Worm (Caenorhabditis elegans): Measurements from ENCODE around the gene F47D12.6.
A peak's percentile ranks its signal among the peaks of the same experiment; 100 is the strongest.

Gene F47D12.6

ce11 chrIII:6289366-6289765 is 2.3 kb upstream of the F47D12.6 start (continued):
- peak; percentile 10 for TF ChIP-seq blmp-1 (tag; optimal IDR thresholded peaks at IDR 0.05)
- TF ChIP-seq tbx-2 (tag; optimal IDR thresholded peaks at IDR 0.05) = no peak

ce11 chrIII:6285890-6286289 is 1.2 kb downstream of the F47D12.6 start, which contains the start of gene gadr-3:
Gene gadr-3, minus strand, starts transcription at chrIII:6285990.
- TF ChIP-seq efl-1 (optimal IDR thresholded peaks at IDR 0.05) (no peak), efl-1 (GFP tag; optimal IDR thresholded peaks at IDR 0.05 in 1 of 2) (peak in 1 of 2 experiments; percentile 39), ztf-4 (tag; optimal IDR thresholded peaks at IDR 0.05) (no peak)

- TF ChIP-seq hlh-4 (tag; optimal IDR thresholded peaks at IDR 0.05) = no peak
- no peak for TF ChIP-seq efl-1 (optimal IDR thresholded peaks at IDR 0.05)
- peak in 1 of 2 experiments; percentile 46 for TF ChIP-seq efl-1 (GFP tag; optimal IDR thresholded peaks at IDR 0.05 in 1 of 2)
These were observed 4.1 kb downstream of the F47D12.6 start for ce11 chrIII:6283024-6283423.

- TF ChIP-seq nhr-28 (tag; optimal IDR thresholded peaks at IDR 0.05) = no peak
- TF ChIP-seq sup-37 (GFP tag; optimal IDR thresholded peaks at IDR 0.05) = peak; percentile 46
- peak in 1 of 2 experiments; percentile 81 for TF ChIP-seq egl-27 (tag; optimal IDR thresholded peaks at IDR 0.05)
- TF ChIP-seq zip-4 (GFP tag; optimal IDR thresholded peaks at IDR 0.05) = peak; percentile 61
- TF ChIP-seq nhr-237 (tag; optimal IDR thresholded peaks at IDR 0.05) = no peak
- TF ChIP-seq hpl-2 (GFP tag; optimal IDR thresholded peaks at IDR 0.05) = peak; percentile 68
- TF ChIP-seq lir-3 (tag; optimal IDR thresholded peaks at IDR 0.05; ENCODE audit: poor library complexity) = peak; percentile 58
- TF ChIP-seq fkh-10 (GFP tag; optimal IDR thresholded peaks at IDR 0.05) = peak; percentile 56
- no peak for TF ChIP-seq alr-1 (tag; optimal IDR thresholded peaks at IDR 0.05; ENCODE audit: borderline replicate concordance)
- peak; percentile 49 for TF ChIP-seq fkh-4 (tag; optimal IDR thresholded peaks at IDR 0.05; ENCODE audit: borderline replicate concordance)
- no peak for TF ChIP-seq Y116A8C.19 (tag; optimal IDR thresholded peaks at IDR 0.05; ENCODE audit: borderline replicate concordance)
- TF ChIP-seq swsn-7 (tag; optimal IDR thresholded peaks at IDR 0.05) = peak; percentile 92
- peak in 1 of 2 experiments; percentile 52 for TF ChIP-seq ztf-11 (tag; optimal IDR thresholded peaks at IDR 0.05)
- TF ChIP-seq nhr-76 (tag; optimal IDR thresholded peaks at IDR 0.05) = no peak
- peak; percentile 77 for TF ChIP-seq ztf-4 (tag; optimal IDR thresholded peaks at IDR 0.05)
- no peak for TF ChIP-seq pag-3 (tag; optimal IDR thresholded peaks at IDR 0.05; ENCODE audit: borderline replicate concordance, insufficient read depth)
- TF ChIP-seq hlh-17 (GFP tag; optimal IDR thresholded peaks at IDR 0.05; ENCODE audit: borderline replicate concordance) = no peak
- peak; percentile 94 for TF ChIP-seq nhr-71 (tag; optimal IDR thresholded peaks at IDR 0.05)
- peak; percentile 85 for TF ChIP-seq fkh-8 (tag; optimal IDR thresholded peaks at IDR 0.05)
- peak; percentile 25 for TF ChIP-seq lin-15B (tag; optimal IDR thresholded peaks at IDR 0.05)
- TF ChIP-seq grh-1 (GFP tag; IDR thresholded peaks at IDR 0.05) = peak; percentile 22; the same call in 1 of the 2 replicates
- TF ChIP-seq elt-3 (tag; optimal IDR thresholded peaks at IDR 0.05) = peak in 3 of 6 experiments; percentile 8 to 52 (median 48)
- TF ChIP-seq lin-13 (GFP tag; optimal IDR thresholded peaks at IDR 0.05) = peak; percentile 72
- TF ChIP-seq mep-1 (tag; optimal IDR thresholded peaks at IDR 0.05) = peak; percentile 58
- TF ChIP-seq jun-1 (tag; optimal IDR thresholded peaks at IDR 0.05) = peak; percentile 76
- TF ChIP-seq xbp-1 (tag; optimal IDR thresholded peaks at IDR 0.05) = peak; percentile 77
- peak; percentile 84 for TF ChIP-seq dsc-1 (tag; optimal IDR thresholded peaks at IDR 0.05)
- TF ChIP-seq efl-1 (optimal IDR thresholded peaks at IDR 0.05) = peak; percentile 86 to 98
- TF ChIP-seq efl-1 (GFP tag; optimal IDR thresholded peaks at IDR 0.05 in 1 of 2) = peak; percentile 50 to 96
- peak in 1 of 2 experiments; percentile 83 for TF ChIP-seq mdl-1 (tag; optimal IDR thresholded peaks at IDR 0.05)
- TF ChIP-seq mab-9 (GFP tag; IDR thresholded peaks at IDR 0.05) = 0 out of 2 replicates have a peak, but pooled peaks have one; percentile 47
- TF ChIP-seq elt-2 (tag; optimal IDR thresholded peaks at IDR 0.05) = peak; percentile 68
- TF ChIP-seq nhr-47 (tag; optimal IDR thresholded peaks at IDR 0.05) = peak; percentile 83
- no peak for TF ChIP-seq ets-5 (GFP tag; IDR thresholded peaks at IDR 0.05)
- peak; percentile 30 for TF ChIP-seq egl-13 (tag; optimal IDR thresholded peaks at IDR 0.05)
- peak; percentile 41 to 54 (median 52) for TF ChIP-seq dpl-1 (GFP tag; optimal IDR thresholded peaks at IDR 0.05)
- peak; percentile 73 for TF ChIP-seq rnt-1 (tag; optimal IDR thresholded peaks at IDR 0.05)
- TF ChIP-seq nhr-77 (tag; optimal IDR thresholded peaks at IDR 0.05) = peak; percentile 68
- TF ChIP-seq ceh-90 (tag; optimal IDR thresholded peaks at IDR 0.05) = peak; percentile 24
- no peak for TF ChIP-seq hlh-4 (tag; optimal IDR thresholded peaks at IDR 0.05)
- peak; percentile 75 for TF ChIP-seq irx-1 (tag; optimal IDR thresholded peaks at IDR 0.05)
These were observed 7.0 kb downstream of the F47D12.6 start, which contains the start of gene hmg-1.2 for ce11 chrIII:6280070-6280596. Gene hmg-1.2, plus strand, starts transcription at chrIII:6280380.
